Worm (Caenorhabditis elegans): ENCODE measurements around the gene ZK856.19.

ZK856.19 gene

DNA sequence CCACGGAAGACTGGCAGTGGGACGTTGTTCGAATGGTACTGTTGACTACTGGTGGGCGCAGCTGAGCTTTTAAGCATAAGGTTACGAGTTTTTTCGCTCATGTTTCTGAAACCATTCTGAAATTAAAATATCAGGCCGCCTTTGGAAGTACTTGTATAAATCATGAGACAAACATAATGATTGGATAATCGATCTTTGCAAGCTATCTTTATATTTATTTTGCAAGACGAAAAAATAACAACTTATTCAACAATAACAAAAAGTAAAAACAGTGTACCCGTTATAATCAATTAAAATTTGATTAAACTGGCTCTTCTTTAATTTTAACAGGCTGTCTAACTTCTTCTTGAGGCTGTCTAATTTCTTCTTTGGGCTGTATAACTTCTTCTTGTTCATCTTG, 770 bp upstream of the ZK856.19 start, which contains the start of gene ZK856.16:
Gene ZK856.16, minus strand, starts transcription at position 101 of the 400 bp plus-strand sequence.
- TF ChIP-seq xbp-1 (tag; optimal IDR thresholded peaks at IDR 0.05) (no peak), nhr-90 (tag; optimal IDR thresholded peaks at IDR 0.05; ENCODE audit: poor library complexity) (no peak), elt-2 (tag; optimal IDR thresholded peaks at IDR 0.05) (no peak), lin-14 (GFP tag; optimal IDR thresholded peaks at IDR 0.05) (no peak), mef-2 (tag; optimal IDR thresholded peaks at IDR 0.05) (no peak), snpc-4 (tag; optimal IDR thresholded peaks at IDR 0.05) (no peak), efl-1 (optimal IDR thresholded peaks at IDR 0.05) (no peak), efl-1 (GFP tag; optimal IDR thresholded peaks at IDR 0.05 in 1 of 2) (no peak), unc-86 (tag; optimal IDR thresholded peaks at IDR 0.05) (no peak), pqm-1 (tag; optimal IDR thresholded peaks at IDR 0.05) (no peak), fos-1 (tag; optimal IDR thresholded peaks at IDR 0.05) (no peak), hlh-4 (tag; optimal IDR thresholded peaks at IDR 0.05) (no peak), pag-3 (tag; optimal IDR thresholded peaks at IDR 0.05; ENCODE audit: borderline replicate concordance, insufficient read depth) (no peak), sptf-1 (tag; optimal IDR thresholded peaks at IDR 0.05) (no peak), C04F5.9 (tag; optimal IDR thresholded peaks at IDR 0.05) (no peak), blmp-1 (tag; optimal IDR thresholded peaks at IDR 0.05) (no peak)

DNA sequence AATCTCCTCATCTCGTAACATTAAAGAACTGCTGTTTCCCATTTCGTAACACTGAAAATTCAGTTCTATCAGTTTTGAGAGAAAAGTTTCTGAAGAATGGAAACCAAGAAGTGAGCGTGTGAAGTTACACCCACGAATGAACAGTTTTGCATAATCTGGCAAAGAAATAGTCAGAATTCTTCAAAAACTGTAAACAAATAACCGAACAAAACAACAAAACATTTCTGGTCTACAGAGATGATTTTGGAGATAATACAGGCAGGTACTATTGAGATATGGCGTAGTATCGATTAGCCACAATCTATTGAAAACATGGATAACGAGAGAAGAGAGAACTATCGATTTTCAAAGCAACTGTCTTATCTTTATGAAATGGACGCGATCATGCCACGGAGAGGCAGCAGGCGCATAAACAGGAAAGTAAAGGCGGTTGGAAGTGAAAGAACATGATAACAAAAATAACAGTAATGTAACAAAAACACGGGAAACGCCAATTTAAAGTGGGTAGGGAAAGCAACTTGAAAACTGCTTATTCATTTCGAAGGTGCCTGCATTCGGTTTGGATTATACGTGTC, 1.2 kb downstream of the ZK856.19 start, which contains the start of gene chpf-1:
Gene chpf-1, minus strand, starts transcription at position 51 of the 575 bp plus-strand sequence.
- no peak for TF ChIP-seq mef-2 (tag; optimal IDR thresholded peaks at IDR 0.05)
- TF ChIP-seq zag-1 (tag; optimal IDR thresholded peaks at IDR 0.05) = no peak
- no peak for TF ChIP-seq unc-62 (GFP tag; optimal IDR thresholded peaks at IDR 0.05)
- no peak for TF ChIP-seq lin-13 (GFP tag; optimal IDR thresholded peaks at IDR 0.05)
- no peak for TF ChIP-seq ceh-90 (tag; optimal IDR thresholded peaks at IDR 0.05)
- no peak for TF ChIP-seq nhr-12 (tag; optimal IDR thresholded peaks at IDR 0.05)
- TF ChIP-seq snu-23 (GFP tag; optimal IDR thresholded peaks at IDR 0.05) = peak; percentile 29
- no peak for TF ChIP-seq Y116A8C.19 (tag; optimal IDR thresholded peaks at IDR 0.05; ENCODE audit: borderline replicate concordance)
- TF ChIP-seq nhr-71 (tag; optimal IDR thresholded peaks at IDR 0.05) = peak; percentile 31
- TF ChIP-seq blmp-1 (tag; optimal IDR thresholded peaks at IDR 0.05) = peak; percentile 80
- peak in 1 of 2 experiments; percentile 58 for TF ChIP-seq lin-35 (GFP tag; optimal IDR thresholded peaks at IDR 0.05)
- TF ChIP-seq nhr-20 (tag; optimal IDR thresholded peaks at IDR 0.05) = peak; percentile 11
- peak; percentile 22 for TF ChIP-seq elt-2 (tag; optimal IDR thresholded peaks at IDR 0.05)
- TF ChIP-seq pax-3 (tag; optimal IDR thresholded peaks at IDR 0.05) = no peak
- TF ChIP-seq irx-1 (tag; optimal IDR thresholded peaks at IDR 0.05) = no peak
- TF ChIP-seq lsy-2 (tag; optimal IDR thresholded peaks at IDR 0.05) = no peak
- TF ChIP-seq unc-86 (tag; optimal IDR thresholded peaks at IDR 0.05) = no peak
- peak; percentile 26 for TF ChIP-seq unc-130 (tag; optimal IDR thresholded peaks at IDR 0.05)
- no peak for TF ChIP-seq fkh-4 (tag; optimal IDR thresholded peaks at IDR 0.05; ENCODE audit: borderline replicate concordance)
- no peak for TF ChIP-seq lir-3 (tag; optimal IDR thresholded peaks at IDR 0.05; ENCODE audit: poor library complexity)
- peak; percentile 38 for TF ChIP-seq lin-14 (GFP tag; optimal IDR thresholded peaks at IDR 0.05)
- no peak for TF ChIP-seq dpl-1 (GFP tag; optimal IDR thresholded peaks at IDR 0.05)
- no peak for TF ChIP-seq nhr-19 (GFP tag; conservative IDR thresholded peaks at IDR 0.05)
- no peak for TF ChIP-seq nhr-90 (tag; optimal IDR thresholded peaks at IDR 0.05; ENCODE audit: poor library complexity)
- TF ChIP-seq vab-15 (tag; optimal IDR thresholded peaks at IDR 0.05) = no peak
- no peak for TF ChIP-seq ceh-8 (GFP tag; optimal IDR thresholded peaks at IDR 0.05)
- no peak for TF ChIP-seq alr-1 (tag; optimal IDR thresholded peaks at IDR 0.05; ENCODE audit: borderline replicate concordance)
- no peak for TF ChIP-seq mab-9 (GFP tag; IDR thresholded peaks at IDR 0.05)
- TF ChIP-seq elt-3 (tag; optimal IDR thresholded peaks at IDR 0.05) = peak in 1 of 6 experiments; percentile 80
- TF ChIP-seq mdl-1 (tag; optimal IDR thresholded peaks at IDR 0.05) = peak in 1 of 2 experiments; percentile 0
- no peak for TF ChIP-seq ces-1 (GFP tag; optimal IDR thresholded peaks at IDR 0.05)
- no peak for TF ChIP-seq grh-1 (GFP tag; IDR thresholded peaks at IDR 0.05)
- TF ChIP-seq C34B4.2 (tag; optimal IDR thresholded peaks at IDR 0.05) = no peak
- peak; percentile 20 for TF ChIP-seq mep-1 (tag; optimal IDR thresholded peaks at IDR 0.05)
- no peak for TF ChIP-seq ets-5 (GFP tag; IDR thresholded peaks at IDR 0.05)
- no peak for TF ChIP-seq dsc-1 (tag; optimal IDR thresholded peaks at IDR 0.05)
- TF ChIP-seq egl-13 (tag; optimal IDR thresholded peaks at IDR 0.05) = no peak

Data from whole organism, L1 larva.